Fruit fly (Drosophila melanogaster) whole organism, embryonic: ENCODE results near the gene CG7320.
A peak's percentile ranks its signal among the peaks of the same experiment; 100 is the strongest.

Experiments
- Ada2b ChIP-seq: fragments of 200-800 bp; sonication (Bioruptor generic); IDR thresholded peaks from 2 replicates; pipeline ENCODE4 v1.3.6; 2022; ENCODE audit warnings: missing biosample characterization, missing genetic modification characterization
- CG10274 ChIP-seq: fragments of 200-800 bp; sonication (Bioruptor generic); optimal IDR thresholded peaks from 3 replicates; lab custom pipeline; 2017; ENCODE audit warnings: missing biosample characterization, mild to moderate bottlenecking, missing genetic modification characterization
- CG10959 ChIP-seq: fragments of 200-800 bp; sonication (Bioruptor generic); IDR thresholded peaks from 2 replicates; pipeline ENCODE4 v1.3.6; 2022; ENCODE audit warnings: missing biosample characterization, missing genetic modification characterization
- CG12071 ChIP-seq: fragments of 200-800 bp; sonication (Bioruptor generic); optimal IDR thresholded peaks from 3 replicates; lab custom pipeline; 2018; ENCODE audit warnings: missing biosample characterization, mild to moderate bottlenecking, missing genetic modification characterization
- CG12219 ChIP-seq: fragments of 200-800 bp; sonication (Bioruptor generic); optimal IDR thresholded peaks from 3 replicates; lab custom pipeline; 2018; ENCODE audit warnings: missing biosample characterization, mild to moderate bottlenecking, missing genetic modification characterization
- CG12299 ChIP-seq: fragments of 200-800 bp; sonication (Bioruptor generic); optimal IDR thresholded peaks from 2 replicates; lab custom pipeline; 2018; ENCODE audit warnings: missing biosample characterization, mild to moderate bottlenecking, missing genetic modification characterization
- CG13296 ChIP-seq: fragments of 200-800 bp; sonication (Bioruptor generic); optimal IDR thresholded peaks from 3 replicates; lab custom pipeline; 2018; ENCODE audit warnings: missing biosample characterization, mild to moderate bottlenecking, missing genetic modification characterization
- CG13775 ChIP-seq: fragments of 200-800 bp; sonication (Bioruptor generic); optimal IDR thresholded peaks from 3 replicates; lab custom pipeline; 2017; ENCODE audit warnings: missing biosample characterization, mild to moderate bottlenecking, missing genetic modification characterization
- CG15269 ChIP-seq: fragments of 200-800 bp; sonication (Bioruptor generic); optimal IDR thresholded peaks from 2 replicates; lab custom pipeline; 2018; ENCODE audit warnings: missing biosample characterization, mild to moderate bottlenecking, missing genetic modification characterization, moderate library complexity
- CG17612 ChIP-seq: fragments of 200-800 bp; sonication (Bioruptor generic); IDR thresholded peaks from 2 replicates; pipeline ENCODE4 v1.3.6; 2022; ENCODE audit warnings: missing biosample characterization, missing genetic modification characterization
- CG18476 ChIP-seq: fragments of 200-800 bp; sonication (Bioruptor generic); optimal IDR thresholded peaks from 2 replicates; lab custom pipeline; 2016; ENCODE audit warnings: missing biosample characterization, mild to moderate bottlenecking, missing genetic modification characterization
- CG2875 ChIP-seq: fragments of 200-800 bp; sonication (Bioruptor generic); optimal IDR thresholded peaks from 2 replicates; lab custom pipeline; 2017; ENCODE audit warnings: missing biosample characterization, mild to moderate bottlenecking, missing genetic modification characterization, missing genetic modification reagents
- CG34376 ChIP-seq: fragments of 200-800 bp; sonication (Bioruptor generic); optimal IDR thresholded peaks from 2 replicates; lab custom pipeline; 2018; ENCODE audit warnings: missing biosample characterization, mild to moderate bottlenecking, missing genetic modification characterization
- CG34422 ChIP-seq: fragments of 200-800 bp; sonication (Bioruptor generic); IDR thresholded peaks from 3 replicates; pipeline ENCODE4 v1.3.6; 2022; ENCODE audit warnings: missing biosample characterization, missing genetic modification characterization
- CG3847 ChIP-seq: fragments of 200-800 bp; sonication (Bioruptor generic); IDR thresholded peaks from 2 replicates; pipeline ENCODE4 v1.3.6; 2022; ENCODE audit warnings: missing biosample characterization, missing genetic modification characterization
- CG42726 ChIP-seq: fragments of 200-800 bp; sonication (Bioruptor generic); IDR thresholded peaks from 2 replicates; pipeline ENCODE4 v1.3.6; 2022; ENCODE audit warnings: missing biosample characterization, missing genetic modification characterization; ENCODE audit not compliant: partially characterized antibody
- CG4617 ChIP-seq: fragments of 200-800 bp; sonication (Bioruptor generic); optimal IDR thresholded peaks from 3 replicates; lab custom pipeline; 2016; ENCODE audit warnings: missing biosample characterization, missing genetic modification characterization, borderline replicate concordance
- CG7372 ChIP-seq: fragments of 200-800 bp; sonication (Bioruptor generic); IDR thresholded peaks from 2 replicates; pipeline ENCODE4 v1.3.6; 2022; ENCODE audit warnings: missing biosample characterization, missing genetic modification characterization
- CG8359 ChIP-seq: fragments of 200-800 bp; sonication (Bioruptor generic); optimal IDR thresholded peaks from 2 replicates; lab custom pipeline; 2017; ENCODE audit warnings: missing biosample characterization, mild to moderate bottlenecking, missing genetic modification characterization, borderline replicate concordance
- CG9797 ChIP-seq: fragments of 200-800 bp; sonication (Bioruptor generic); optimal IDR thresholded peaks from 3 replicates; lab custom pipeline; 2018; ENCODE audit warnings: missing biosample characterization, mild to moderate bottlenecking, missing genetic modification characterization
- CrebB ChIP-seq: fragments of 200-800 bp; sonication (Bioruptor generic); optimal IDR thresholded peaks from 3 replicates; lab custom pipeline; 2018; ENCODE audit warnings: missing biosample characterization, mild to moderate bottlenecking, missing genetic modification characterization
- Dref ChIP-seq: fragments of 200-800 bp; sonication (Bioruptor generic); IDR thresholded peaks from 2 replicates; pipeline ENCODE4 v1.3.6; 2022; ENCODE audit warnings: missing biosample characterization, missing genetic modification characterization
- E2f2 ChIP-seq: fragments of 200-800 bp; sonication (Bioruptor generic); IDR thresholded peaks from 2 replicates; pipeline ENCODE4 v1.3.6; 2022; ENCODE audit warnings: missing biosample characterization, missing genetic modification characterization
- Fer2 ChIP-seq: fragments of 200-800 bp; sonication (Bioruptor generic); optimal IDR thresholded peaks from 2 replicates; lab custom pipeline; 2018; ENCODE audit warnings: missing biosample characterization, mild to moderate bottlenecking, missing genetic modification characterization, moderate library complexity
- HLHmδ ChIP-seq: fragments of 200-800 bp; sonication (Bioruptor generic); optimal IDR thresholded peaks from 2 replicates; lab custom pipeline; 2018; ENCODE audit warnings: missing biosample characterization, mild to moderate bottlenecking, missing genetic modification characterization, moderate library complexity
- Hey ChIP-seq: fragments of 200-800 bp; sonication (Bioruptor generic); optimal IDR thresholded peaks from 3 replicates; lab custom pipeline; 2018; ENCODE audit warnings: missing biosample characterization, mild to moderate bottlenecking, missing genetic modification characterization
- Med ChIP-seq: fragments of 200-800 bp; sonication (Bioruptor generic); peaks from one replicate; lab custom pipeline; 2016; ENCODE audit warnings: missing biosample characterization, missing genetic modification characterization, mild to moderate bottlenecking, inconsistent platforms, moderate library complexity
- Myb ChIP-seq: fragments of 200-800 bp; sonication (Bioruptor generic); optimal IDR thresholded peaks from 2 replicates; lab custom pipeline; 2016; ENCODE audit warnings: missing biosample characterization, missing genetic modification characterization
- NK7.1 ChIP-seq: fragments of 200-800 bp; sonication (Bioruptor generic); optimal IDR thresholded peaks from 3 replicates; lab custom pipeline; 2016; ENCODE audit warnings: missing biosample characterization, missing genetic modification characterization
- Rfx ChIP-seq: fragments of 200-800 bp; sonication (Bioruptor generic); IDR thresholded peaks from 2 replicates; pipeline ENCODE4 v1.3.6; 2022; ENCODE audit warnings: missing biosample characterization, missing genetic modification characterization
- Six4 ChIP-seq: fragments of 200-800 bp; sonication (Bioruptor generic); optimal IDR thresholded peaks from 2 replicates; lab custom pipeline; 2016; ENCODE audit warnings: missing biosample characterization, missing genetic modification characterization
- ab ChIP-seq: fragments of 200-800 bp; sonication (Bioruptor generic); optimal IDR thresholded peaks from 2 replicates; lab custom pipeline; 2016; ENCODE audit warnings: missing biosample characterization, missing genetic modification characterization
- ara ChIP-seq: fragments of 200-800 bp; sonication (Bioruptor generic); IDR thresholded peaks from 2 replicates; pipeline ENCODE4 v1.3.6; 2022; ENCODE audit warnings: missing biosample characterization, missing genetic modification characterization
- bab2 ChIP-seq: fragments of 200-800 bp; sonication (Bioruptor generic); optimal IDR thresholded peaks from 2 replicates; lab custom pipeline; 2016; ENCODE audit warnings: missing biosample characterization, missing genetic modification characterization
- bcd ChIP-seq: fragments of 200-800 bp; sonication (Bioruptor generic); optimal IDR thresholded peaks from 2 replicates; lab custom pipeline; 2017; ENCODE audit warnings: missing biosample characterization, mild to moderate bottlenecking, missing genetic modification characterization
- gfzf ChIP-seq: fragments of 200-800 bp; sonication (Bioruptor generic); optimal IDR thresholded peaks from 2 replicates; lab custom pipeline; 2016; ENCODE audit warnings: missing biosample characterization, mild to moderate bottlenecking, missing genetic modification characterization, moderate library complexity
- hth ChIP-seq: fragments of >200 bp; optimal IDR thresholded peaks from 2 replicates; lab custom pipeline; 2017; ENCODE audit warnings: inconsistent platforms
- klu ChIP-seq: fragments of 200-800 bp; sonication (Bioruptor generic); IDR thresholded peaks from 2 replicates; pipeline ENCODE4 v1.3.6; 2022; ENCODE audit warnings: missing biosample characterization, missing genetic modification characterization
- mirr ChIP-seq: fragments of 200-800 bp; sonication (Bioruptor generic); optimal IDR thresholded peaks from 3 replicates; lab custom pipeline; 2018; ENCODE audit warnings: missing biosample characterization, mild to moderate bottlenecking, missing genetic modification characterization
- pan ChIP-seq, 4 experiments: fragments of >200 bp in 3 of 4; fragments of 200-800 bp in 1 of 4; sonication (Bioruptor generic) in 1 of 4; optimal IDR thresholded peaks in 3 of 4; IDR thresholded peaks in 1 of 4; 2 replicates each; pipeline versions ENCODE4 v1.3.6 to Lab custom; 2017 to 2022; ENCODE audit warnings: missing biosample characterization in 2 of 4, missing genetic modification characterization in 2 of 4, mixed read lengths in 1 of 4
- pho ChIP-seq: fragments of 200-800 bp; sonication (Bioruptor generic); optimal IDR thresholded peaks from 2 replicates; lab custom pipeline; 2016; ENCODE audit warnings: missing biosample characterization, missing genetic modification characterization
- rib ChIP-seq: fragments of 200-800 bp; sonication (Bioruptor generic); IDR thresholded peaks from 2 replicates; pipeline ENCODE4 v1.3.6; 2022; ENCODE audit warnings: missing biosample characterization, missing genetic modification characterization
- scrt ChIP-seq: fragments of 200-800 bp; sonication (Bioruptor generic); optimal IDR thresholded peaks from 2 replicates; lab custom pipeline; 2018; ENCODE audit warnings: missing biosample characterization, mild to moderate bottlenecking, missing genetic modification characterization, moderate library complexity
- sens-2 ChIP-seq: fragments of 200-800 bp; sonication (Bioruptor generic); IDR thresholded peaks from 2 replicates; pipeline ENCODE4 v1.3.6; 2022; ENCODE audit warnings: missing biosample characterization, missing genetic modification characterization
- sisA ChIP-seq: fragments of 200-800 bp; sonication (Bioruptor generic); IDR thresholded peaks from 2 replicates; pipeline ENCODE4 v1.3.6; 2022; ENCODE audit warnings: missing biosample characterization, missing genetic modification characterization
- tio ChIP-seq: fragments of 200-800 bp; sonication (Bioruptor generic); optimal IDR thresholded peaks from 2 replicates; lab custom pipeline; 2017; ENCODE audit warnings: missing biosample characterization, missing genetic modification characterization, inconsistent platforms
- trh ChIP-seq: fragments of 200-800 bp; sonication (Bioruptor generic); optimal IDR thresholded peaks from 2 replicates; lab custom pipeline; 2016; ENCODE audit warnings: missing biosample characterization, missing genetic modification characterization
- unc-4 ChIP-seq: fragments of 200-800 bp; sonication (Bioruptor generic); IDR thresholded peaks from 2 replicates; pipeline ENCODE4 v1.3.6; 2022; ENCODE audit warnings: missing biosample characterization, missing genetic modification characterization; ENCODE audit not compliant: partially characterized antibody
- vfl ChIP-seq: fragments of 200-800 bp; sonication (Bioruptor generic); optimal IDR thresholded peaks from 2 replicates; lab custom pipeline; 2016; ENCODE audit warnings: missing biosample characterization, missing genetic modification characterization
- wdn ChIP-seq: fragments of 200-800 bp; sonication (Bioruptor generic); IDR thresholded peaks from 2 replicates; pipeline ENCODE4 v1.3.6; 2022; ENCODE audit warnings: missing biosample characterization, missing genetic modification characterization
- zfh1 ChIP-seq: fragments of 200-800 bp; sonication (Bioruptor generic); IDR thresholded peaks from 3 replicates; pipeline ENCODE4 v1.3.6; 2022; ENCODE audit warnings: missing biosample characterization, missing genetic modification characterization

The CG7320 gene

DNA sequence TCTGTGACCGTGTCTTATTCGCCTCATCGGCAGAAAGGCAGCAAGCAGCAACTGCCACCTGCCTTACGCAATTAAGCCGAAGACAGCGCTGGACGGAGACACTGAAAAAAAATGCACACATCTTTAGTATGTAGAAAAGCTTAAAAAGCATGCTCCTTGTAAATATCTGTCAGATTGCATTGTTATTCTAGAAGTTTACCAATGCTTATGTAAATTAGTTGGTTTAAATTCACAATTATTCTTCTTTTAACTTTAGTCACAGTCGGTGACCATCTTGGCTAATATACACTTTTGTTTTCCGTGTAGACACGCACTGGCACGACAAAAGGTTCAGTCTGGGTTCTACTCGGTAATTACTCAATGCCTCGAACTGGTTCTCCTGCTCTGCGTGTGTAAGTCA lies 14.4 kb downstream of the CG7320 start (continued):
- TF ChIP-seq vfl (GFP tag; lab: Kevin White, UChicago) (no peak), sens-2 (GFP tag; lab: Robert Waterston, UW) (peak; percentile 32; the same call in 1 of the 2 replicates), CG12299 (no peak), CG17612 (GFP tag; lab: Robert Waterston, UW) (no peak), CrebB (tag; lab: Kevin White, UChicago) (no peak), CG3847 (GFP tag; lab: Robert Waterston, UW) (no peak), CG12219 (GFP tag; lab: Kevin White, UChicago) (no peak), rib (GFP tag; lab: Robert Waterston, UW) (no peak), CG15269 (peak; percentile 35), mirr (GFP tag; lab: Kevin White, UChicago) (no peak), E2f2 (no peak), CG34422 (GFP tag; lab: Robert Waterston, UW) (no peak), ara (GFP tag; lab: Robert Waterston, UW) (peak; percentile 61; the same call in 1 of the 2 replicates), ab (GFP tag; lab: Kevin White, UChicago) (peak; percentile 17), HLHmδ (GFP tag; lab: Kevin White, UChicago) (no peak), CG18476 (GFP tag; lab: Kevin White, UChicago) (peak; percentile 38), Ada2b (no peak), CG42726 (GFP tag; lab: Robert Waterston, UW) (no peak), CG34376 (GFP tag; lab: Kevin White, UChicago) (no peak), CG13296 (GFP tag; lab: Kevin White, UChicago) (no peak), wdn (GFP tag; lab: Robert Waterston, UW) (peak; percentile 19; the same call in 1 of the 2 replicates), zfh1 (GFP tag; lab: Robert Waterston, UW) (peak; percentile 65), Rfx (GFP tag; lab: Robert Waterston, UW) (peak; percentile 41; the same call in 1 of the 2 replicates), CG12071 (no peak), CG7372 (no peak), CG4617 (GFP tag; lab: Kevin White, UChicago) (no peak), unc-4 (GFP tag; lab: Robert Waterston, UW) (no peak), tio (GFP tag; lab: Kevin White, UChicago) (no peak), CG10274 (GFP tag; lab: Kevin White, UChicago) (no peak), gfzf (no peak), Fer2 (tag; lab: Kevin White, UChicago) (no peak), Dref (GFP tag; lab: Robert Waterston, UW) (no peak), trh (GFP tag; lab: Kevin White, UChicago) (no peak), klu (0 out of 2 replicates have a peak, but pooled peaks have one; percentile 18), pan (optimal IDR thresholded peaks at IDR 0.05; lab: Kevin White, UChicago) (no peak), pan (GFP tag; optimal IDR thresholded peaks at IDR 0.05 in 1 of 2, IDR thresholded peaks at IDR 0.05 in 1 of 2) (no peak), Hey (tag; lab: Kevin White, UChicago) (no peak), bcd (peak; percentile 43), CG13775 (GFP tag; lab: Kevin White, UChicago) (peak; percentile 43), Six4 (peak; percentile 3), NK7.1 (GFP tag; lab: Kevin White, UChicago) (no peak), Med (GFP tag; lab: Kevin White, UChicago) (peak; percentile 85), CG2875 (GFP tag; lab: Kevin White, UChicago) (peak; percentile 25), sisA (GFP tag; lab: Robert Waterston, UW) (no peak), scrt (GFP tag; lab: Kevin White, UChicago) (no peak), CG9797 (GFP tag; lab: Kevin White, UChicago) (no peak), CG10959 (GFP tag; lab: Robert Waterston, UW) (no peak), pho (peak; percentile 10), bab2 (GFP tag; lab: Kevin White, UChicago) (peak; percentile 51), Myb (GFP tag; lab: Kevin White, UChicago) (peak; percentile 26), CG8359 (GFP tag; lab: Kevin White, UChicago) (peak; percentile 22), hth (lab: Kevin White, UChicago) (no peak)
